Fruit fly (Drosophila melanogaster): Measurements from ENCODE around the gene Mettl2.
A peak's percentile ranks its signal among the peaks of the same experiment; 100 is the strongest.

Mettl2 gene

DNA sequence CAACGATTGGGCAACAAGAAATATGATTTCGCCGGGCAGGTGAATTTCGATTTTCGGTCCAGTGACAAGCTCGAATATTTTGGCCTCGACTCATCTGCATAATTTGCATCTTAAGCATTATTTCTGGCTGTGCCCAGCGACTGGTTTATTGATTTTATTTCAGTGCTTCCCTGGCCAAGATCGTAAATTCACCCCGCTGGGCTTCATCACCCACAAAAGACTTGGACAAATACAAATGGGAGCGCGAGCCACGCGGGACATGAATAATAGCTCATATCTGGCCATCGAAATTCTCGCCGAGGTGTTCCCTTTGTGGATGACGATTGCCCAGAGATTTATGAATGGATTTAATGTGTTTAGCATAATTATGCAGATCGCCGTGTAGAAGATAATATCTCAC is 36.2 kb upstream of the Mettl2 start:
- TF ChIP-seq CG14711 (tag; optimal IDR thresholded peaks at IDR 0.05) (no peak), CG11617 (GFP tag; optimal IDR thresholded peaks at IDR 0.05) (no peak), cnc (optimal IDR thresholded peaks at IDR 0.05) (no peak), CG1620 (GFP tag; optimal IDR thresholded peaks at IDR 0.05) (no peak), ovo (GFP tag; optimal IDR thresholded peaks at IDR 0.05) (no peak), CG7045 (GFP tag; optimal IDR thresholded peaks at IDR 0.05) (no peak), tj (GFP tag; optimal IDR thresholded peaks at IDR 0.05) (no peak), CG5204 (GFP tag; optimal IDR thresholded peaks at IDR 0.05) (no peak), CG7101 (tag; optimal IDR thresholded peaks at IDR 0.05) (no peak), pad (GFP tag; optimal IDR thresholded peaks at IDR 0.05) (no peak), Clk (GFP tag; optimal IDR thresholded peaks at IDR 0.05) (no peak), cic (GFP tag; optimal IDR thresholded peaks at IDR 0.05) (no peak)

DNA sequence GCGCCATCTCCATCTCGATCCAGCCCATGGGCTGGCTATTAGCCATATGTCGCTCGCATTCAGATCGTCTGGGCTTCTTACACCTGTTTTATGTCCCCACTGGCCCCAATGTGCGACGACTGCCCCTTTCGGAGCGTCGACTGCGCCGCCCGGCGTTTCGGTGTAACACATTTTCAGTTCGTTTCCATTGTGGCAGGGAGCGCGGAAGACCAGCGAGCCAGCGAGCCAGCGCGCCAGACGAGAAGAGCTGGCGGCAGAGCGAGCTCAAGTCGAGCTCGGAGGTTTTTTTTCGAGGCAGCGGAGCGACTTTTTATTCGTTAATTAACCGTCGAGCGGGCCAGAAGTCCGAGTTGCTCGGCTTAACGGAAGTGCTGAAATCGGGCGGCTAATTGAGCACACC is 35.3 kb upstream of the Mettl2 start, which contains the start of gene CG7991:
Gene CG7991, plus strand, starts transcription at position 329 of the 400 bp plus-strand sequence.
- TF ChIP-seq CG1620 (GFP tag; optimal IDR thresholded peaks at IDR 0.05) (no peak), tj (GFP tag; optimal IDR thresholded peaks at IDR 0.05) (no peak), kay (GFP tag; ENCODE audit: borderline replicate concordance) (no peak)

DNA sequence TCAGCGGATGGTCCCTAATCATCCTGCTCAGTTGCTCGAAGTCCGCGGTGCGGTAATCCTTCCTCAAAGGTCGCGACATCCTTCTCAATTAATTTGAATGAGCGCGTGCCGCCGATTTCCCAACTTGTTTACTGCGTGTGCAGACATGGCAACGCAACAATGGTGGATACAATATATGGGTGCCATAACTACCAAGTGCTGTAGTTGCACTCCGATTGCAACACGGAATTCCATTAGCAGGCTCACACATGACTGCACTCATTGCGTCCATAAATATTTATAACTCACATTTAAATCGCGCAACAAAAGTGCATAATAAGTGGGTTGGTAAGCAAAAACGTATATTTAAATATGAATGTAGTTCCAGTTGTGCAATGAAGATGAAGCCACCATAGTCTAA is 33.6 kb upstream of the Mettl2 start, which contains the start of gene CG13930:
Gene CG13930, minus strand, starts transcription at position 101 of the 400 bp plus-strand sequence.
- TF ChIP-seq ovo (GFP tag; optimal IDR thresholded peaks at IDR 0.05) (no peak), bab1 (GFP tag; optimal IDR thresholded peaks at IDR 0.05) (no peak)

DNA sequence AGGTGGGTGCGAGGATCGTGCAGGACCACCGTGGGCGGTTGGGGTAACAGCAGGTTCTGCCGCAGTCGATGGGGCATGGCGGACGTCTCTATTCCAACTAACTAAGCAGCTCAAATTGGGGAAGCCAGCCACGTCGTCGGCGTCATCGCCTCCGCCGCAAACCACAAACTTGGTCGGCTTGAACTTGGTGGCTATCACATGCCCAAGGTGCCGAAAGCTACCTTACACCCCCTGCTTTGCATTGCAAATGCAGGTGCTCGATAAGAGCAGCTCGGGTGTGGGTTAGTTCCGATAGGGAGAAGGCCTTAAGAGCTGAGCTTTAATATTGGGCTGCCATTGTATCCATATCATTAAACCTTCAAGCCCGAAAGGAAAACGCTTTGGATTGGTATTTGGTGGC is 31.0 kb upstream of the Mettl2 start, which contains the start of gene RabX5:
Gene RabX5, minus strand, starts transcription at position 101 of the 400 bp plus-strand sequence.
- no peak for TF ChIP-seq CG33017 (tag; optimal IDR thresholded peaks at IDR 0.05)
- TF ChIP-seq CG1620 (GFP tag; optimal IDR thresholded peaks at IDR 0.05) = no peak
- no peak for TF ChIP-seq CG7101 (tag; optimal IDR thresholded peaks at IDR 0.05)
- no peak for TF ChIP-seq CG11617 (GFP tag; optimal IDR thresholded peaks at IDR 0.05)
- no peak for TF ChIP-seq toe (GFP tag; optimal IDR thresholded peaks at IDR 0.05)
- TF ChIP-seq CG12768 (GFP tag; optimal IDR thresholded peaks at IDR 0.05) = no peak
- TF ChIP-seq CG14711 (tag; optimal IDR thresholded peaks at IDR 0.05) = no peak
- TF ChIP-seq Hr96 (GFP tag; optimal IDR thresholded peaks at IDR 0.05) = no peak
- TF ChIP-seq ovo (GFP tag; optimal IDR thresholded peaks at IDR 0.05) = no peak
- TF ChIP-seq Mnt (GFP tag; optimal IDR thresholded peaks at IDR 0.05) = no peak

DNA sequence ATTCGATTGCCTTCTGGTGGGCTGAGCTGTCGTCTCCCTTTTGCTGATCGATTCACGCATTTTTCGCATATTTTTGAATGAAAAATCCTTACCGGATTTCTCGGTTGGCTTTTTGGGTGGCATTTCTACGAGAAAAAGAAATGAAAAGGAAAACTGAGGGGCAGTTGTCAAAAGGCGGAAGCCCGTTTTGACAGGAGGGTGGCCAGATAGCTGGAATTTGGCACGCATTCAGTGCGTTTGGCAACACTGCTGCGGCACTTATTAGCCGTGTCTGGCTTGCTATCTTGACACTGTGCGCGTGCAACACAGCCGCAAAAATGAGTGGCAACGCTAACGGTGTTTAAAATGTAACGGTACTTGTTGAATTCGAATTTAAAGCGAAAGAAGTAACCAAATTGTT is 29.5 kb upstream of the Mettl2 start, which contains the start of gene RpL23A:
Gene RpL23A, minus strand, starts transcription at position 151 of the 400 bp plus-strand sequence.
- TF ChIP-seq CG1620 (GFP tag; optimal IDR thresholded peaks at IDR 0.05) (peak; percentile 97), Mnt (GFP tag; optimal IDR thresholded peaks at IDR 0.05) (peak; percentile 97), cnc (optimal IDR thresholded peaks at IDR 0.05) (no peak), CG7101 (tag; optimal IDR thresholded peaks at IDR 0.05) (peak; percentile 95), kay (GFP tag; ENCODE audit: borderline replicate concordance) (no peak), Hr96 (GFP tag; optimal IDR thresholded peaks at IDR 0.05) (peak; percentile 95), CG33017 (tag; optimal IDR thresholded peaks at IDR 0.05) (peak; percentile 77), ovo (GFP tag; optimal IDR thresholded peaks at IDR 0.05) (peak; percentile 97), CG11617 (GFP tag; optimal IDR thresholded peaks at IDR 0.05) (peak; percentile 95), Crg-1 (GFP tag; optimal IDR thresholded peaks at IDR 0.05) (peak; percentile 95), bab1 (GFP tag; optimal IDR thresholded peaks at IDR 0.05) (peak; percentile 95), pad (GFP tag; optimal IDR thresholded peaks at IDR 0.05) (peak; percentile 91), cic (GFP tag; optimal IDR thresholded peaks at IDR 0.05) (peak; percentile 83), CG14711 (tag; optimal IDR thresholded peaks at IDR 0.05) (peak; percentile 87), tj (GFP tag; optimal IDR thresholded peaks at IDR 0.05) (peak; percentile 77), toe (GFP tag; optimal IDR thresholded peaks at IDR 0.05) (peak; percentile 89), CG12768 (GFP tag; optimal IDR thresholded peaks at IDR 0.05) (peak; percentile 90), CG5204 (GFP tag; optimal IDR thresholded peaks at IDR 0.05) (peak; percentile 77), Clk (GFP tag; optimal IDR thresholded peaks at IDR 0.05) (peak; percentile 94), CG7045 (GFP tag; optimal IDR thresholded peaks at IDR 0.05) (peak; percentile 96)

DNA sequence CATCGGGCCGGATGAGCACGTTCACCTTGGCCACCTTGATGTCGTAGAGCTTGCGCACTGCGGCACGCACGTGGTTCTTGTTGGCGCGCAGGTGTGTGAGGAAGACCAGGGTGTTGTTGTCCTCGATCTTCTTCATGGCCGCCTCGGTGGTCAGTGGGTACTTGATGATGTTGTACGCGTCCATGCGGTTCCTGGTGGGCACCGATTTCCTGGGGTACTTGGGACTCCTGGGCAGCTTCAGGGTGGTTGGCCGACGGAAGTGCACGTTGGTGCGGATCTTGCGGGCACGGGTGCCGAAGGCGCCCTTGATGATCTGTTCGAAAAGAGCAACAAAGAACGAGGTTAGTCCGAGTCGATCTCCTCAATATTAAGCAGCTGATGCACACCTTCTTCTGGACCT is 28.4 kb upstream of the Mettl2 start:
- no peak for TF ChIP-seq cic (GFP tag; optimal IDR thresholded peaks at IDR 0.05)
- TF ChIP-seq Clk (GFP tag; optimal IDR thresholded peaks at IDR 0.05) = no peak
- TF ChIP-seq tj (GFP tag; optimal IDR thresholded peaks at IDR 0.05) = no peak
- TF ChIP-seq kay (GFP tag; ENCODE audit: borderline replicate concordance) = no peak
- no peak for TF ChIP-seq bab1 (GFP tag; optimal IDR thresholded peaks at IDR 0.05)
- TF ChIP-seq cnc (optimal IDR thresholded peaks at IDR 0.05) = no peak
- no peak for TF ChIP-seq toe (GFP tag; optimal IDR thresholded peaks at IDR 0.05)
- no peak for TF ChIP-seq CG14711 (tag; optimal IDR thresholded peaks at IDR 0.05)
- no peak for TF ChIP-seq Crg-1 (GFP tag; optimal IDR thresholded peaks at IDR 0.05)
- TF ChIP-seq CG33017 (tag; optimal IDR thresholded peaks at IDR 0.05) = no peak
- TF ChIP-seq CG7101 (tag; optimal IDR thresholded peaks at IDR 0.05) = no peak
- no peak for TF ChIP-seq pad (GFP tag; optimal IDR thresholded peaks at IDR 0.05)
- TF ChIP-seq Mnt (GFP tag; optimal IDR thresholded peaks at IDR 0.05) = no peak
- TF ChIP-seq ovo (GFP tag; optimal IDR thresholded peaks at IDR 0.05) = no peak
- no peak for TF ChIP-seq CG1620 (GFP tag; optimal IDR thresholded peaks at IDR 0.05)
- no peak for TF ChIP-seq CG5204 (GFP tag; optimal IDR thresholded peaks at IDR 0.05)
- no peak for TF ChIP-seq CG7045 (GFP tag; optimal IDR thresholded peaks at IDR 0.05)
- no peak for TF ChIP-seq CG11617 (GFP tag; optimal IDR thresholded peaks at IDR 0.05)
- no peak for TF ChIP-seq CG12768 (GFP tag; optimal IDR thresholded peaks at IDR 0.05)
- TF ChIP-seq Hr96 (GFP tag; optimal IDR thresholded peaks at IDR 0.05) = no peak

DNA sequence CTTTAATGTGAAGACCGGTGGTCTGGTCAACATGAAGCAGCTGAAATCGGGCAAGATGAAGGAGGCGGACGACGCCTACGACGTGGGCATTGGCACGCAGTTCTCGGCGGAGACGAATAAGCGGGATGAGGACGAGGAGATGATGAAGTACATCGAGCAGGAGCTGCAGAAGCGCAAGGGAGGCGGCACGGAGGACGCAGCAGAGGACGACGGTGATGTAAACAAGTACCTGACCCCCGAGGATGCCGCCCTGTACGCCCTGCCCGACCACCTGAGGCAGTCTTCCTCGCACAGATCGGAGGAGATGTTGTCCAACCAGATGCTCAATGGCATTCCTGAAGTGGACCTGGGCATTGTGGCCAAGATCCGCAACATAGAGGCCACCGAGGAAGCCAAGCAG is 26.5 kb upstream of the Mettl2 start:
- TF ChIP-seq cnc (optimal IDR thresholded peaks at IDR 0.05) (no peak), CG12768 (GFP tag; optimal IDR thresholded peaks at IDR 0.05) (no peak), kay (GFP tag; ENCODE audit: borderline replicate concordance) (no peak), CG5204 (GFP tag; optimal IDR thresholded peaks at IDR 0.05) (no peak)

Measured in whole organism, adult.